Worm (Caenorhabditis elegans): Measurements from ENCODE around the gene K09F5.1.

DNA sequence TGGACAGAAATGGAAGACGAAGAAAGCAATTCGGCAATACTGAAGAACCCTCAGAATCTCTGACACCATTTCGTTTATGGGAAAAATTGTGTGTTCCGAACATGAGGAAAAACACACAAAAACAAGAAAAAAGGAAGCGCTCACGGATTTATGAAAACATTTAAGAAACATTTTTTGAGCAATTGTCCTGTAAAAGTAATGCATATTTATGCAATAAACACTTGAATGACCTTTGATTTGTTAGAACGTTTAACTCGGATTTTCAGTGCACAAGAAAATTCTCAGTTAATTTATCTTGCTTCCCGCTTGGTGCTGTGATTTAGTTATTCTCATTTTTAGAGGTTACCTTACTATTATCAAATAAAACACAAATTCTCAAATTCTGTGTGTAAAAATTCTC lies 35.6 kb upstream of the K09F5.1 start:
- TF ChIP-seq ZK337.2 (GFP tag; IDR thresholded peaks at IDR 0.05), result no peak
- TF ChIP-seq fkh-10 (GFP tag; optimal IDR thresholded peaks at IDR 0.05), result no peak
- TF ChIP-seq ceh-82 (tag; optimal IDR thresholded peaks at IDR 0.05), result no peak
- TF ChIP-seq mdl-1 (tag; optimal IDR thresholded peaks at IDR 0.05), result no peak
- TF ChIP-seq tra-1 (GFP tag; IDR thresholded peaks at IDR 0.05), result no peak
- no peak for TF ChIP-seq jun-1 (tag; optimal IDR thresholded peaks at IDR 0.05)
- no peak for TF ChIP-seq nhr-11 (tag; optimal IDR thresholded peaks at IDR 0.05)
- TF ChIP-seq fos-1 (tag; optimal IDR thresholded peaks at IDR 0.05), result no peak
- no peak for TF ChIP-seq nhr-42 (GFP tag; IDR thresholded peaks at IDR 0.05)
- no peak for TF ChIP-seq unc-130 (GFP tag; optimal IDR thresholded peaks at IDR 0.05)
- TF ChIP-seq dmd-6 (GFP tag; IDR thresholded peaks at IDR 0.05), result no peak
- no peak for TF ChIP-seq ama-1 (optimal IDR thresholded peaks at IDR 0.05)
- no peak for TF ChIP-seq arid-1 (GFP tag; conservative IDR thresholded peaks at IDR 0.05)

All from whole organism, L4 larva.